Worm (Caenorhabditis elegans): ENCODE measurements around the gene rod-1.

Gene rod-1

DNA sequence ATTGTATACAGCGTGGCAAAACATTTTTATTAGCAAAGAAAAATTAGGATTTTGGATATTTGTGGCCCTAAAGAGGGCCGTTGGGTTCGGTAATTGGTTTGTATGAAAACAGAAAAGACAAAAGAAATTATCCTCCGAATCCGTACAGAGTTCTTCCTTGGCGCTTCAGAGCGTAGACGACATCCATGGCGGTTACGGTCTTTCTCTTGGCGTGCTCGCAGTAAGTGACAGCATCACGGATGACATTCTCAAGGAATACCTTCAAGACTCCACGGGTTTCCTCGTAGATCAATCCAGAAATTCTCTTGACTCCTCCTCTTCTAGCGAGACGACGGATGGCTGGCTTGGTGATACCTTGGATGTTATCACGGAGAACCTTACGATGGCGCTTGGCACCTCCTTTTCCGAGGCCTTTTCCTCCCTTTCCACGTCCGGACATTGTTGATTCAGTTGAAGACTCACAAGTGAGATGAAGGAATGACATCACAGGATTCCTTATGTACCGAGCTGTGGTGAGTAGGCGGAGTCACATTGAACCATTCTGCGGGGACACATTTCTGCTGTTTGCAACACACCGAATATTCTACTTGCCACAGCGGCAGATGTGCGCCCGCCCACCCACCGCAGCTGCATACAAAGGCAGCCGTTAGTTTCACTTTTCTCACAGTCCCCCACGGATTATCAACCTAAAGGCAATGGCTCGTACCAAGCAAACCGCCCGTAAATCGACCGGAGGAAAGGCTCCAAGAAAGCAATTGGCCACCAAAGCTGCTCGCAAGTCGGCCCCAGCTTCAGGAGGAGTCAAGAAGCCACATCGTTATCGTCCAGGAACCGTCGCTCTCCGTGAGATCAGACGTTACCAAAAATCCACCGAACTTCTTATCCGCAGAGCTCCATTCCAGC lies 9.6 kb downstream of the rod-1 start, which contains the start of the genes his-60 and his-59 (continued):
- TF ChIP-seq ceh-40 (GFP tag; IDR thresholded peaks at IDR 0.05) (peak; percentile 75), ztf-26 (tag; optimal IDR thresholded peaks at IDR 0.05) (no peak), K12H6.12 (tag; optimal IDR thresholded peaks at IDR 0.05) (no peak), egl-44 (GFP tag; IDR thresholded peaks at IDR 0.05) (peak; percentile 88), attf-3 (GFP tag; conservative IDR thresholded peaks at IDR 0.05) (0 out of 2 replicates have a peak, but pooled peaks have one; percentile 7), lin-26 (GFP tag; IDR thresholded peaks at IDR 0.05) (peak; percentile 95), C17E4.6 (GFP tag; IDR thresholded peaks at IDR 0.05) (0 out of 2 replicates have a peak, but pooled peaks have one; percentile 18), ceh-100 (GFP tag; IDR thresholded peaks at IDR 0.05) (no peak; the same call in 1 of the 2 replicates), pbrm-1 (GFP tag; IDR thresholded peaks at IDR 0.05) (peak; percentile 69; the same call in 1 of the 2 replicates)

DNA sequence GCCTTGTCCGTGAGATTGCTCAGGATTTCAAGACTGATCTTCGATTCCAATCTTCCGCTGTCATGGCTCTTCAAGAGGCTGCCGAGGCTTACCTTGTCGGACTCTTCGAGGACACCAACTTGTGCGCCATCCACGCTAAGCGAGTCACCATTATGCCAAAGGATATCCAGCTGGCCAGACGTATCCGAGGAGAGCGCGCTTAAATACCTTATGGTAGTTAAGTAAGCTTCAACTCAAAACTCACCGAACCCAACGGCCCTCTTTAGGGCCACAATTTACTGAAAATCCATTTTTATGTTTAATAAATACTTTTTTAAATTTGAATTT lies 10.2 kb downstream of the rod-1 start:
- TF ChIP-seq Y53G8AR.9 (GFP tag; conservative IDR thresholded peaks at IDR 0.05) (peak; percentile 85), D2030.7 (GFP tag; IDR thresholded peaks at IDR 0.05) (no peak), xnd-1 (tag; optimal IDR thresholded peaks at IDR 0.05) (peak; percentile 3), die-1 (tag; optimal IDR thresholded peaks at IDR 0.05) (peak; percentile 53), hsf-1 (GFP tag; IDR thresholded peaks at IDR 0.05) (0 out of 2 replicates have a peak, but pooled peaks have one; percentile 50), C17E4.6 (GFP tag; IDR thresholded peaks at IDR 0.05) (peak; percentile 51), cebp-2 (GFP tag; IDR thresholded peaks at IDR 0.05) (peak; percentile 75; the same call in 1 of the 2 replicates), F57A8.1 (GFP tag; optimal IDR thresholded peaks at IDR 0.05) (no peak), madf-6 (GFP tag; IDR thresholded peaks at IDR 0.05) (peak; percentile 63), B0336.3 (GFP tag; IDR thresholded peaks at IDR 0.05) (peak; percentile 84), snpc-1.3 (tag; optimal IDR thresholded peaks at IDR 0.05; ENCODE audit: insufficient read depth) (no peak), nfya-2 (GFP tag; IDR thresholded peaks at IDR 0.05) (no peak), hmg-20 (GFP tag; IDR thresholded peaks at IDR 0.05) (no peak), lin-54 (GFP tag; optimal IDR thresholded peaks at IDR 0.05) (peak; percentile 35), ekl-4 (GFP tag; IDR thresholded peaks at IDR 0.05) (peak; percentile 57; the same call in 1 of the 2 replicates), tbp1 (GFP tag; optimal IDR thresholded peaks at IDR 0.05) (peak; percentile 34), dox-1 (GFP tag; IDR thresholded peaks at IDR 0.05) (no peak), rpc-1 (optimal IDR thresholded peaks at IDR 0.05) (no peak), rpc-1 (tag; optimal IDR thresholded peaks at IDR 0.05) (no peak), lir-1 (GFP tag; conservative IDR thresholded peaks at IDR 0.05) (no peak), cebp-1 (GFP tag; IDR thresholded peaks at IDR 0.05) (no peak), cebp-1 (tag; optimal IDR thresholded peaks at IDR 0.05) (no peak), snpc-4 (GFP tag; optimal IDR thresholded peaks at IDR 0.05) (no peak), snpc-4 (tag; optimal IDR thresholded peaks at IDR 0.05) (peak in 1 of 4 experiments; percentile 75), hrde-1 (tag; optimal IDR thresholded peaks at IDR 0.05; ENCODE audit: borderline replicate concordance) (peak; percentile 91), F39B2.1 (GFP tag; IDR thresholded peaks at IDR 0.05) (peak; percentile 13; the same call in 1 of the 2 replicates), rec-8 (tag; optimal IDR thresholded peaks at IDR 0.05) (peak in 1 of 2 experiments; percentile 32), lsl-1 (GFP tag; optimal IDR thresholded peaks at IDR 0.05) (peak; percentile 24), athp-1 (tag; optimal IDR thresholded peaks at IDR 0.05) (peak; percentile 27), F22D6.2 (tag; optimal IDR thresholded peaks at IDR 0.05) (no peak), ceh-40 (GFP tag; IDR thresholded peaks at IDR 0.05) (no peak), attf-5 (GFP tag; optimal IDR thresholded peaks at IDR 0.05) (no peak), tlf-1 (GFP tag; optimal IDR thresholded peaks at IDR 0.05) (peak; percentile 51), lin-26 (GFP tag; IDR thresholded peaks at IDR 0.05) (peak; percentile 84), attf-6 (GFP tag; IDR thresholded peaks at IDR 0.05) (peak; percentile 63), F37B4.10 (GFP tag; IDR thresholded peaks at IDR 0.05) (0 out of 2 replicates have a peak, but pooled peaks have one; percentile 2), ceh-91 (GFP tag; IDR thresholded peaks at IDR 0.05) (no peak)

Measured in whole organism, young adult.